Fruit fly (Drosophila melanogaster): Measurements from ENCODE around the gene CG4119.

The CG4119 gene

dm6 chrX:5696436-5697022 is 30.7 kb downstream of the CG4119 start (continued):
- TF ChIP-seq slou (GFP tag; optimal IDR thresholded peaks at IDR 0.05) (peak; percentile 86), CG10979 (tag; optimal IDR thresholded peaks at IDR 0.05) (peak; percentile 94), CG12155 (GFP tag; optimal IDR thresholded peaks at IDR 0.05) (peak; percentile 95), gcm2 (GFP tag; optimal IDR thresholded peaks at IDR 0.05) (peak; percentile 98), D19A (tag; optimal IDR thresholded peaks at IDR 0.05) (peak; percentile 69), CG2199 (GFP tag; IDR thresholded peaks at IDR 0.05) (peak; percentile 97), Oli (tag; optimal IDR thresholded peaks at IDR 0.05) (peak; percentile 95), sug (tag; optimal IDR thresholded peaks at IDR 0.05) (peak; percentile 50), CG2678 (tag; optimal IDR thresholded peaks at IDR 0.05) (peak; percentile 95), scrt (GFP tag; optimal IDR thresholded peaks at IDR 0.05) (peak; percentile 90), Mad (GFP tag; optimal IDR thresholded peaks at IDR 0.05) (peak; percentile 96), luna (GFP tag; optimal IDR thresholded peaks at IDR 0.05) (peak; percentile 87), cad (GFP tag; optimal IDR thresholded peaks at IDR 0.05) (no peak), CG10267 (tag; optimal IDR thresholded peaks at IDR 0.05) (peak; percentile 90), NFAT (GFP tag; IDR thresholded peaks at IDR 0.05) (peak; percentile 91), bsh (GFP tag; optimal IDR thresholded peaks at IDR 0.05) (peak; percentile 91 to 94), her (GFP tag; optimal IDR thresholded peaks at IDR 0.05) (peak; percentile 97), CG1529 (GFP tag; optimal IDR thresholded peaks at IDR 0.05) (peak; percentile 93), row (GFP tag; IDR thresholded peaks at IDR 0.05) (peak; percentile 95), klu (GFP tag; IDR thresholded peaks at IDR 0.05) (peak; percentile 89), CG13123 (GFP tag; optimal IDR thresholded peaks at IDR 0.05) (peak; percentile 96), Gug (GFP tag; IDR thresholded peaks at IDR 0.05) (peak; percentile 96), CG6272 (GFP tag; IDR thresholded peaks at IDR 0.05) (peak; percentile 89), B-H2 (GFP tag; optimal IDR thresholded peaks at IDR 0.05) (peak; percentile 79), CG14014 (GFP tag; IDR thresholded peaks at IDR 0.05) (peak; percentile 94), CG12236 (GFP tag; optimal IDR thresholded peaks at IDR 0.05) (peak; percentile 97), Chrac-16 (GFP tag; optimal IDR thresholded peaks at IDR 0.05) (peak; percentile 97), mld (GFP tag; IDR thresholded peaks at IDR 0.05; ENCODE audit: partially characterized antibody) (no peak), sens-2 (GFP tag; IDR thresholded peaks at IDR 0.05) (peak; percentile 95), CG18619 (GFP tag; optimal IDR thresholded peaks at IDR 0.05) (peak; percentile 94), sob (GFP tag; IDR thresholded peaks at IDR 0.05) (peak; percentile 96), CG33213 (GFP tag; optimal IDR thresholded peaks at IDR 0.05) (peak; percentile 98), CG4404 (GFP tag; IDR thresholded peaks at IDR 0.05) (peak; percentile 93), Six4 (GFP tag; optimal IDR thresholded peaks at IDR 0.05) (peak; percentile 98), Sox102F (GFP tag; optimal IDR thresholded peaks at IDR 0.05) (peak; percentile 95), Optix (GFP tag; IDR thresholded peaks at IDR 0.05) (peak; percentile 96), CG9932 (GFP tag; IDR thresholded peaks at IDR 0.05) (peak; percentile 82), CG10321 (GFP tag; IDR thresholded peaks at IDR 0.05) (peak; percentile 76), prd (optimal IDR thresholded peaks at IDR 0.05) (no peak), prd (GFP tag; IDR thresholded peaks at IDR 0.05) (peak; percentile 98), tx (GFP tag; optimal IDR thresholded peaks at IDR 0.05) (peak; percentile 97), CG17328 (GFP tag; IDR thresholded peaks at IDR 0.05) (peak; percentile 98), CG10565 (GFP tag; optimal IDR thresholded peaks at IDR 0.05) (peak; percentile 94), CG1792 (GFP tag; optimal IDR thresholded peaks at IDR 0.05) (peak; percentile 97), CG34376 (GFP tag; optimal IDR thresholded peaks at IDR 0.05) (peak; percentile 79), so (GFP tag; IDR thresholded peaks at IDR 0.05) (peak; percentile 94), wek (GFP tag; optimal IDR thresholded peaks at IDR 0.05) (peak; percentile 88), NC2α (GFP tag; optimal IDR thresholded peaks at IDR 0.05) (peak; percentile 93), jing (GFP tag; optimal IDR thresholded peaks at IDR 0.05) (peak; percentile 91), CG3065 (GFP tag; optimal IDR thresholded peaks at IDR 0.05) (peak; percentile 95), CG16779 (GFP tag; IDR thresholded peaks at IDR 0.05) (peak; percentile 93)

All from whole organism, embryonic.